Worm (Caenorhabditis elegans) whole organism, L3 larva: ENCODE results near the gene srh-149.
A peak's percentile ranks its signal among the peaks of the same experiment; 100 is the strongest.

ENCODE experiments used
- ZK546.5 ChIP-seq: sonication (generic microtip); optimal IDR thresholded peaks from 2 replicates; lab custom pipeline; 2017; ENCODE audit warnings: missing biosample characterization, missing genetic modification characterization
- ama-1 ChIP-seq: fragments of 150-350 bp; optimal IDR thresholded peaks from 2 replicates; lab custom pipeline; 2018
- ceh-16 ChIP-seq: sonication (generic microtip); optimal IDR thresholded peaks from 2 replicates; lab custom pipeline; 2017; ENCODE audit warnings: missing biosample characterization, missing genetic modification characterization
- ceh-28 ChIP-seq: fragments of 150-350 bp; optimal IDR thresholded peaks from 2 replicates; lab custom pipeline; 2014; ENCODE audit warnings: missing biosample characterization, missing genetic modification reagents, missing genetic modification characterization
- ceh-82 ChIP-seq: fragments of 150-350 bp; optimal IDR thresholded peaks from 2 replicates; lab custom pipeline; 2014; ENCODE audit warnings: missing biosample characterization, missing genetic modification characterization
- ceh-9 ChIP-seq: sonication (generic microtip); optimal IDR thresholded peaks from 2 replicates; lab custom pipeline; 2018; ENCODE audit warnings: missing biosample characterization, missing genetic modification characterization
- egl-27 ChIP-seq: sonication (generic microtip); optimal IDR thresholded peaks from 4 replicates; lab custom pipeline; 2017; ENCODE audit warnings: missing biosample characterization, missing genetic modification reagents, missing genetic modification characterization
- elt-1 ChIP-seq: fragments of 150-350 bp; optimal IDR thresholded peaks from 2 replicates; lab custom pipeline; 2014; ENCODE audit warnings: missing biosample characterization, missing genetic modification characterization
- elt-2 ChIP-seq: sonication (generic microtip); optimal IDR thresholded peaks from 2 replicates; lab custom pipeline; 2016; ENCODE audit warnings: missing genetic modification reagents, mild to moderate bottlenecking, missing genetic modification characterization, missing compliant biosample characterization
- elt-3 ChIP-seq, 3 experiments: fragments of 150-350 bp in 1 of 3; sonication (generic microtip) in 2 of 3; optimal IDR thresholded peaks; 2 replicates in 2 of 3; 4 replicates in 1 of 3; lab custom pipeline; 2014 to 2017; ENCODE audit warnings: missing biosample characterization in 3 of 3, missing genetic modification characterization in 3 of 3
- eor-1 ChIP-seq, 2 experiments: fragments of 150-350 bp; optimal IDR thresholded peaks; 2 replicates each; lab custom pipeline; 2014 to 2018; ENCODE audit warnings: missing biosample characterization in 2 of 2, missing genetic modification characterization in 2 of 2
- fkh-10 ChIP-seq: sonication (generic microtip); optimal IDR thresholded peaks from 2 replicates; lab custom pipeline; 2017; ENCODE audit warnings: missing biosample characterization, missing genetic modification reagents, missing genetic modification characterization
- fos-1 ChIP-seq: fragments of 150-350 bp; optimal IDR thresholded peaks from 2 replicates; lab custom pipeline; 2014; ENCODE audit warnings: missing biosample characterization, missing genetic modification characterization
- hmg-11 ChIP-seq: sonication (generic microtip); optimal IDR thresholded peaks from 2 replicates; lab custom pipeline; 2016; ENCODE audit warnings: missing genetic modification characterization, missing compliant biosample characterization
- jun-1 ChIP-seq: fragments of 150-350 bp; optimal IDR thresholded peaks from 2 replicates; lab custom pipeline; 2014; ENCODE audit warnings: missing biosample characterization, missing genetic modification reagents, missing genetic modification characterization
- lin-15B ChIP-seq: fragments of 150-350 bp; optimal IDR thresholded peaks from 2 replicates; lab custom pipeline; 2014; ENCODE audit warnings: missing biosample characterization, missing genetic modification characterization
- lin-39 ChIP-seq: fragments of 150-350 bp; optimal IDR thresholded peaks from 2 replicates; lab custom pipeline; 2018; ENCODE audit warnings: missing biosample characterization, missing genetic modification reagents, missing genetic modification characterization
- lsy-12 ChIP-seq: sonication (generic microtip); optimal IDR thresholded peaks from 2 replicates; lab custom pipeline; 2016; ENCODE audit warnings: mild to moderate bottlenecking, missing genetic modification characterization, missing compliant biosample characterization
- mdl-1 ChIP-seq: fragments of 150-350 bp; optimal IDR thresholded peaks from 2 replicates; lab custom pipeline; 2014; ENCODE audit warnings: missing biosample characterization, missing genetic modification characterization
- mml-1 ChIP-seq: fragments of 150-350 bp; sonication (generic microtip); optimal IDR thresholded peaks from 3 replicates; lab custom pipeline; 2014; ENCODE audit warnings: missing biosample characterization, missing genetic modification characterization
- nfya-1 ChIP-seq: sonication (generic microtip); optimal IDR thresholded peaks from 2 replicates; lab custom pipeline; 2017; ENCODE audit warnings: missing genetic modification characterization, mild to moderate bottlenecking, missing compliant biosample characterization, antibody characterized with exemption, moderate library complexity; ENCODE audit not compliant: insufficient read depth
- nhr-12 ChIP-seq: fragments of 150-350 bp; optimal IDR thresholded peaks from 2 replicates; lab custom pipeline; 2014; ENCODE audit warnings: missing biosample characterization, missing genetic modification characterization
- nhr-23 ChIP-seq: fragments of 150-350 bp; optimal IDR thresholded peaks from 2 replicates; lab custom pipeline; 2014; ENCODE audit warnings: missing biosample characterization, missing genetic modification reagents, missing genetic modification characterization
- nhr-25 ChIP-seq: sonication (generic microtip); optimal IDR thresholded peaks from 2 replicates; lab custom pipeline; 2017; ENCODE audit warnings: missing biosample characterization, missing genetic modification characterization
- nhr-76 ChIP-seq: fragments of 150-350 bp; sonication (generic microtip); optimal IDR thresholded peaks from 5 replicates; lab custom pipeline; 2014; ENCODE audit warnings: missing biosample characterization, missing genetic modification characterization
- nhr-77 ChIP-seq: fragments of 150-350 bp; optimal IDR thresholded peaks from 2 replicates; lab custom pipeline; 2014; ENCODE audit warnings: missing biosample characterization, missing genetic modification characterization
- pha-4 ChIP-seq: fragments of 150-350 bp; optimal IDR thresholded peaks from 2 replicates; lab custom pipeline; 2014; ENCODE audit warnings: missing biosample characterization, missing genetic modification reagents, missing genetic modification characterization
- pqm-1 ChIP-seq: fragments of 150-350 bp; optimal IDR thresholded peaks from 2 replicates; lab custom pipeline; 2017; ENCODE audit warnings: missing biosample characterization, missing genetic modification characterization, inconsistent platforms
- sea-2 ChIP-seq: fragments of 150-350 bp; sonication (generic microtip); optimal IDR thresholded peaks from 4 replicates; lab custom pipeline; 2014; ENCODE audit warnings: missing biosample characterization, missing genetic modification reagents, missing genetic modification characterization
- skn-1 ChIP-seq: fragments of 150-350 bp; optimal IDR thresholded peaks from 2 replicates; lab custom pipeline; 2014; ENCODE audit warnings: missing biosample characterization, missing genetic modification characterization
- snpc-4 ChIP-seq: fragments of 150-350 bp; optimal IDR thresholded peaks from 2 replicates; lab custom pipeline; 2014; ENCODE audit warnings: missing biosample characterization, missing genetic modification characterization
- tbx-2 ChIP-seq: sonication (generic microtip); optimal IDR thresholded peaks from 2 replicates; lab custom pipeline; 2016; ENCODE audit warnings: mild to moderate bottlenecking, missing genetic modification characterization, missing compliant biosample characterization
- zag-1 ChIP-seq: fragments of 150-350 bp; optimal IDR thresholded peaks from 2 replicates; lab custom pipeline; 2014; ENCODE audit warnings: missing biosample characterization, missing genetic modification characterization
- ztf-4 ChIP-seq: fragments of 150-350 bp; optimal IDR thresholded peaks from 2 replicates; lab custom pipeline; 2014; ENCODE audit warnings: missing biosample characterization, missing genetic modification characterization

Gene srh-149

ce11 chrV:15885967-15886366, 45.0 kb upstream of the srh-149 start, which contains the start of gene T06C12.9:
Gene T06C12.9, minus strand, starts transcription at chrV:15886067.
- no peak for TF ChIP-seq elt-1 (tag; lab: Kevin White, UChicago)
- peak; percentile 9 for TF ChIP-seq pqm-1 (tag; lab: Kevin White, UChicago)
- TF ChIP-seq, all 47 proteins: peak for 1

ce11 chrV:15884698-15885097, 43.7 kb upstream of the srh-149 start, which contains the start of gene oac-42:
Gene oac-42, minus strand, starts transcription at chrV:15884798.
- TF ChIP-seq nfya-1 (tag; lab: Kevin White, UChicago) (no peak), ZK546.5 (tag; lab: Kevin White, UChicago) (no peak), ceh-16 (tag; lab: Kevin White, UChicago) (no peak), nhr-23 (tag; lab: Kevin White, UChicago) (no peak), hmg-11 (no peak)

ce11 chrV:15880705-15881104, 39.7 kb upstream of the srh-149 start:
- TF ChIP-seq jun-1 (tag; lab: Kevin White, UChicago) = peak; percentile 69
- TF ChIP-seq fkh-10 (GFP tag; lab: Kevin White, UChicago) = no peak
- no peak for TF ChIP-seq ceh-82 (tag; lab: Kevin White, UChicago)
- peak; percentile 62 for TF ChIP-seq pqm-1 (tag; lab: Kevin White, UChicago)
- TF ChIP-seq ama-1 (lab: Kevin White, UChicago) = no peak
- TF ChIP-seq nfya-1 (tag; lab: Kevin White, UChicago) = peak; percentile 18
- TF ChIP-seq mml-1 (tag; lab: Kevin White, UChicago) = no peak
- TF ChIP-seq ceh-16 (tag; lab: Kevin White, UChicago) = no peak
- no peak for TF ChIP-seq zag-1
- no peak for TF ChIP-seq lsy-12 (tag; lab: Kevin White, UChicago)
- peak; percentile 97 for TF ChIP-seq skn-1 (tag; lab: Kevin White, UChicago)
- no peak for TF ChIP-seq ZK546.5 (tag; lab: Kevin White, UChicago)
- TF ChIP-seq lin-15B = peak; percentile 15
- peak; percentile 36 for TF ChIP-seq nhr-25 (tag; lab: Kevin White, UChicago)
- TF ChIP-seq ceh-28 (tag; lab: Kevin White, UChicago) = peak; percentile 68
- peak; percentile 34 for TF ChIP-seq hmg-11
- peak; percentile 84 for TF ChIP-seq pha-4 (tag; lab: Kevin White, UChicago)
- TF ChIP-seq ceh-9 (tag; lab: Kevin White, UChicago) = no peak
- no peak for TF ChIP-seq mdl-1 (tag; lab: Kevin White, UChicago)
- no peak for TF ChIP-seq nhr-12 (tag; lab: Kevin White, UChicago)
- peak in 1 of 3 experiments; percentile 8 for TF ChIP-seq elt-3 (tag; optimal IDR thresholded peaks at IDR 0.05; lab: Kevin White, UChicago)
- TF ChIP-seq tbx-2 (tag; lab: Kevin White, UChicago) = no peak
- no peak for TF ChIP-seq eor-1 (tag; optimal IDR thresholded peaks at IDR 0.05; lab: Kevin White, UChicago)
- peak; percentile 63 for TF ChIP-seq egl-27 (tag; lab: Kevin White, UChicago)
- peak; percentile 76 for TF ChIP-seq elt-2
- no peak for TF ChIP-seq fos-1 (tag; lab: Kevin White, UChicago)

- TF ChIP-seq elt-2 (peak; percentile 52), sea-2 (GFP tag; lab: Kevin White, UChicago) (no peak), ZK546.5 (tag; lab: Kevin White, UChicago) (no peak), snpc-4 (tag; lab: Kevin White, UChicago) (no peak), pqm-1 (tag; lab: Kevin White, UChicago) (peak; percentile 66), skn-1 (tag; lab: Kevin White, UChicago) (no peak), pha-4 (tag; lab: Kevin White, UChicago) (peak; percentile 26), nhr-25 (tag; lab: Kevin White, UChicago) (no peak)
Measured at ce11 chrV:15880033-15880432, 39.0 kb upstream of the srh-149 start.

- TF ChIP-seq hmg-11 (no peak), mdl-1 (tag; lab: Kevin White, UChicago) (no peak), pqm-1 (tag; lab: Kevin White, UChicago) (no peak), lin-39 (tag; lab: Kevin White, UChicago) (no peak), nhr-76 (tag; lab: Kevin White, UChicago) (no peak), fkh-10 (GFP tag; lab: Kevin White, UChicago) (no peak), ceh-28 (tag; lab: Kevin White, UChicago) (no peak), nhr-12 (tag; lab: Kevin White, UChicago) (no peak), ceh-9 (tag; lab: Kevin White, UChicago) (no peak), ztf-4 (tag; lab: Kevin White, UChicago) (no peak), nhr-77 (tag; lab: Kevin White, UChicago) (no peak), mml-1 (tag; lab: Kevin White, UChicago) (no peak), skn-1 (tag; lab: Kevin White, UChicago) (no peak), elt-3 (tag; optimal IDR thresholded peaks at IDR 0.05; lab: Kevin White, UChicago) (no peak)
Measured at ce11 chrV:15879508-15879907, 38.5 kb upstream of the srh-149 start, which contains the start of gene nhr-84. Gene nhr-84, minus strand, starts transcription at chrV:15879608.
